Worm (Caenorhabditis elegans) whole organism, midembryonic: ENCODE results near the gene cpr-6.

Experiments used
- T22C8.4 ChIP-seq: fragments of 200-800 bp; sonication (Bioruptor generic); IDR thresholded peaks from 2 replicates; pipeline ENCODE4 v1.3.6; 2022; ENCODE audit warnings: missing genetic modification characterization, missing compliant biosample characterization
- cog-1 ChIP-seq: sonication (generic microtip); optimal IDR thresholded peaks from 2 replicates; lab custom pipeline; 2016; ENCODE audit warnings: missing genetic modification characterization, missing compliant biosample characterization
- flt-1 ChIP-seq: fragments of 200-800 bp; sonication (Bioruptor generic); IDR thresholded peaks from 2 replicates; pipeline ENCODE4 v1.3.6; 2022; ENCODE audit warnings: missing genetic modification characterization, missing compliant biosample characterization
- klf-2 ChIP-seq: fragments of 200-800 bp; sonication (Bioruptor generic); conservative IDR thresholded peaks from 2 replicates; pipeline ENCODE4 v1.3.6; 2022; ENCODE audit warnings: missing genetic modification reagents, missing genetic modification characterization, missing compliant biosample characterization
- med-1 ChIP-seq: sonication (generic microtip); optimal IDR thresholded peaks from 2 replicates; lab custom pipeline; 2017; ENCODE audit warnings: missing genetic modification characterization, mild to moderate bottlenecking, missing compliant biosample characterization, antibody characterized with exemption, missing genetic modification reagents; ENCODE audit not compliant: insufficient read depth
- ref-1 ChIP-seq: fragments of 200-800 bp; sonication (Bioruptor generic); conservative IDR thresholded peaks from 2 replicates; pipeline ENCODE4 v1.3.6; 2022; ENCODE audit warnings: missing genetic modification reagents, missing genetic modification characterization, missing compliant biosample characterization
- tab-1 ChIP-seq: fragments of 200-800 bp; sonication (Bioruptor generic); IDR thresholded peaks from 2 replicates; pipeline ENCODE4 v1.3.6; 2022; ENCODE audit warnings: missing genetic modification characterization, missing compliant biosample characterization
- ztf-23 ChIP-seq: fragments of 200-800 bp; sonication (Bioruptor generic); IDR thresholded peaks from 2 replicates; pipeline ENCODE4 v1.3.6; 2022; ENCODE audit warnings: missing genetic modification reagents, missing genetic modification characterization, missing compliant biosample characterization
- ztf-29 ChIP-seq: fragments of 200-800 bp; sonication (Bioruptor generic); IDR thresholded peaks from 2 replicates; pipeline ENCODE4 v1.3.6; 2022; ENCODE audit warnings: missing genetic modification reagents, missing genetic modification characterization, missing compliant biosample characterization

DNA sequence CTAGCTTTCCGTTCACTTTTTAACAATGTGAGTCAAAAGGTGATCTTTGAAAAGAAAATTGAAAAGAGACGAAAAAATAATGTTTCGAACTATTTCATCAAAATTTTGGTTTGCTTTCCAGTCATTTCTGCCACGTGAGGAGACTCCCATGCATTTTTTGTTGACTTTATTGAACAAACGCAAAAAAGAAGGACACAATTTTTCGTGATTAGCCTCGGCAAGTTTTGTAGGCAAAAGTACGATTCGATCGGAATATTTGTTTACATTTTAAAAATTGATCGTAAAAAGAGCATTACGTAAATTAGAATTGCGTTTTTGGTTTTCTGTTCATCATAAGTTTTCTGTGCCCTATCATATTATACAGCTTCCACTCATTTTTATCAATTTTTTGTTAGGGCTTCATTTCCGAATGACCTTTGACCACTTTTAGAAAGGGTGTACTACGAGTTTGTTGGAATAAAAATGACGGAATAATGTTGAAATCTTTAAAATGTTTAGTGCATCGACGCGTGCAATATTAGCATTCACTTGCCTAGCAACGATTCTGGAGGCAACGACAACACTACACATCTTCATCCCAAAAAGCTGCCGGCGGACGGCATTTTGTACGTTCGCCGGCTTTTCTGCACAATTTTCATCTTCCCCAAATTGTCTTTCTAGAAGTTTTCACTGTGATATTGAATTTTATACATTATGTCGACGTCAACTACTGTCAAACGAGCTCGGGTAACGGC is 38.1 kb downstream of the cpr-6 start, which contains the start of gene C56E10.3:
- TF ChIP-seq ztf-23 (GFP tag; lab: Robert Waterston, UW) (no peak), T22C8.4 (GFP tag; lab: Robert Waterston, UW) (no peak), flt-1 (GFP tag; lab: Robert Waterston, UW) (no peak), ztf-29 (GFP tag; lab: Robert Waterston, UW) (no peak), ref-1 (GFP tag; lab: Robert Waterston, UW) (no peak), cog-1 (tag; lab: Kevin White, UChicago) (no peak), klf-2 (GFP tag; lab: Robert Waterston, UW) (no peak), tab-1 (GFP tag; lab: Robert Waterston, UW) (no peak), med-1 (GFP tag; lab: Kevin White, UChicago) (no peak)
